Fruit fly (Drosophila melanogaster): ENCODE data around the gene Usf.

DNA sequence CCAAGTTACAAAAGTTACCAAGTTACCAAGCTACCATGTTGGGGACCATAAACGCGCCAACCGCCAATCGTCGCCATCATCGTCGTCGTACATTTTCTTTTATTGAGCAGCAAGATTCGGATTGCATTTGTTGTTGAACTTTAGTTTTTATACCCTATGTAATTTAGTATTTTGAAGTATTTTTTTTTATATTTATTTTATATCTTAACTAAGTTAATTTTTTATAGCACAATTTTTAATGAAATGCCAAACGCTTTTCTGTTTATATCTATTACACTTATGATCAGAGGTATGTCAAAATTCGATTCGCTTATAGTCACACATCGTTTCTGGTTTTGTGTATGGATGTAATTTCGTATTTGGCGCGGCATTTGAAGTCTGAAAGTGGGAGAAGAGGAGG is 33.8 kb upstream of the Usf start:
- TF ChIP-seq CG4496 (GFP tag; IDR thresholded peaks at IDR 0.05) (no peak), CG13204 (GFP tag; optimal IDR thresholded peaks at IDR 0.05) (no peak), CG9948 (tag; optimal IDR thresholded peaks at IDR 0.05) (no peak), D1 (tag; optimal IDR thresholded peaks at IDR 0.05) (no peak)
